Fruit fly (Drosophila melanogaster) whole organism, pupa: ENCODE data around the gene CG10589.
A peak's percentile ranks its signal among the peaks of the same experiment; 100 is the strongest.

Source experiments
- CG10348 ChIP-seq: fragments of 200-800 bp; sonication (Bioruptor generic); IDR thresholded peaks from 2 replicates; pipeline ENCODE4 v1.3.6; 2022; ENCODE audit warnings: missing biosample characterization, missing genetic modification characterization
- CG12605 ChIP-seq: fragments of 200-800 bp; sonication (Bioruptor generic); IDR thresholded peaks from 2 replicates; pipeline ENCODE4 v1.3.6; 2022; ENCODE audit warnings: missing biosample characterization, missing genetic modification characterization
- CG13204 ChIP-seq: fragments of 200-800 bp; sonication (Bioruptor generic); optimal IDR thresholded peaks from 2 replicates; lab custom pipeline; 2018; ENCODE audit warnings: missing biosample characterization, mild to moderate bottlenecking, missing genetic modification characterization, moderate library complexity
- CG14655 ChIP-seq: fragments of 200-800 bp; sonication (Bioruptor generic); optimal IDR thresholded peaks from 3 replicates; lab custom pipeline; 2017; ENCODE audit warnings: mild to moderate bottlenecking, missing biosample characterization, missing genetic modification reagents, missing genetic modification characterization
- CG15710 ChIP-seq: fragments of 200-800 bp; sonication (Bioruptor generic); optimal IDR thresholded peaks from 2 replicates; lab custom pipeline; 2018; ENCODE audit warnings: missing biosample characterization, mild to moderate bottlenecking, missing genetic modification characterization, moderate library complexity
- CG17806 ChIP-seq: fragments of 200-800 bp; sonication (Bioruptor generic); optimal IDR thresholded peaks from 2 replicates; lab custom pipeline; 2018; ENCODE audit warnings: missing biosample characterization, mild to moderate bottlenecking, missing genetic modification characterization, moderate library complexity
- CG32121 ChIP-seq: fragments of 200-800 bp; sonication (Bioruptor generic); IDR thresholded peaks from 2 replicates; pipeline ENCODE4 v1.3.6; 2022; ENCODE audit warnings: missing biosample characterization, missing genetic modification characterization
- CG34367 ChIP-seq: fragments of 200-800 bp; sonication (Bioruptor generic); optimal IDR thresholded peaks from 2 replicates; lab custom pipeline; 2018; ENCODE audit warnings: missing biosample characterization, mild to moderate bottlenecking, missing genetic modification characterization
- CG4496 ChIP-seq: fragments of 200-800 bp; sonication (Bioruptor generic); IDR thresholded peaks from 3 replicates; pipeline ENCODE4 v1.3.6; 2022; ENCODE audit warnings: missing biosample characterization, missing genetic modification characterization
- CG8159 ChIP-seq: fragments of 200-800 bp; sonication (Bioruptor generic); optimal IDR thresholded peaks from 3 replicates; lab custom pipeline; 2018; ENCODE audit warnings: missing biosample characterization, mild to moderate bottlenecking, missing genetic modification characterization, moderate library complexity
- CG8301 ChIP-seq: fragments of 200-800 bp; sonication (Bioruptor generic); optimal IDR thresholded peaks from 2 replicates; lab custom pipeline; 2018; ENCODE audit warnings: missing biosample characterization, mild to moderate bottlenecking, missing genetic modification characterization
- CG9948 ChIP-seq: fragments of 200-800 bp; sonication (Bioruptor generic); optimal IDR thresholded peaks from 2 replicates; lab custom pipeline; 2018; ENCODE audit warnings: missing biosample characterization, mild to moderate bottlenecking, missing genetic modification characterization, moderate library complexity
- D1 ChIP-seq: fragments of 200-800 bp; sonication (Bioruptor generic); optimal IDR thresholded peaks from 2 replicates; lab custom pipeline; 2018; ENCODE audit warnings: missing biosample characterization, mild to moderate bottlenecking, missing genetic modification characterization, moderate library complexity
- EcR ChIP-seq: fragments of 200-800 bp; sonication (Bioruptor generic); optimal IDR thresholded peaks from 3 replicates; lab custom pipeline; 2019; ENCODE audit warnings: missing biosample characterization, missing genetic modification characterization, mild to moderate bottlenecking, moderate library complexity, missing genetic modification reagents
- Ets98B ChIP-seq: fragments of 200-800 bp; sonication (Bioruptor generic); IDR thresholded peaks from 2 replicates; pipeline ENCODE4 v1.3.6; 2022; ENCODE audit warnings: missing biosample characterization, missing genetic modification characterization
- Pif1A ChIP-seq: fragments of 200-800 bp; sonication (Bioruptor generic); optimal IDR thresholded peaks from 3 replicates; lab custom pipeline; 2016; ENCODE audit warnings: missing biosample characterization, missing genetic modification characterization
- Pif1B ChIP-seq: fragments of 200-800 bp; sonication (Bioruptor generic); optimal IDR thresholded peaks from 3 replicates; lab custom pipeline; 2016; ENCODE audit warnings: missing biosample characterization, missing genetic modification characterization
- Snoo ChIP-seq: fragments of 200-800 bp; sonication (Bioruptor generic); optimal IDR thresholded peaks from 3 replicates; lab custom pipeline; 2017; ENCODE audit warnings: missing biosample characterization, mild to moderate bottlenecking, missing genetic modification characterization, inconsistent platforms
- fd96Ca ChIP-seq: fragments of 200-800 bp; sonication (Bioruptor generic); IDR thresholded peaks from 3 replicates; pipeline ENCODE4 v1.3.6; 2022; ENCODE audit warnings: missing biosample characterization, missing genetic modification characterization
- gl ChIP-seq: fragments of 200-800 bp; sonication (Bioruptor generic); optimal IDR thresholded peaks from 2 replicates; lab custom pipeline; 2018; ENCODE audit warnings: missing biosample characterization, mild to moderate bottlenecking, missing genetic modification characterization
- rn ChIP-seq: fragments of 200-800 bp; sonication (Bioruptor generic); IDR thresholded peaks from 2 replicates; pipeline ENCODE4 v1.3.6; 2022; ENCODE audit warnings: missing biosample characterization, missing genetic modification characterization

The CG10589 gene

dm6 chr3L:20906959-20907358 lies 20.7 kb upstream of the CG10589 start:
- TF ChIP-seq Snoo (tag; lab: Kevin White, UChicago) (no peak), EcR (GFP tag; lab: Kevin White, UChicago) (no peak)

dm6 chr3L:20914375-20914774 lies 13.3 kb upstream of the CG10589 start:
- peak; percentile 63 for TF ChIP-seq CG8159 (tag; lab: Kevin White, UChicago)
- peak; percentile 16; the same call in 1 of the 2 replicates for TF ChIP-seq CG32121 (GFP tag; lab: Robert Waterston, UW)
- TF ChIP-seq Pif1B (GFP tag; lab: Kevin White, UChicago) = peak; percentile 14
- TF ChIP-seq CG8301 (tag; lab: Kevin White, UChicago) = peak; percentile 66
- TF ChIP-seq CG14655 = peak; percentile 84
- peak; percentile 68 for TF ChIP-seq CG17806 (tag; lab: Kevin White, UChicago)
- no peak for TF ChIP-seq CG13204
- no peak for TF ChIP-seq Snoo (tag; lab: Kevin White, UChicago)
- 0 out of 3 replicates have a peak, but pooled peaks have one; percentile 38 for TF ChIP-seq CG4496 (GFP tag; lab: Robert Waterston, UW)
- peak; percentile 28 for TF ChIP-seq CG34367 (tag; lab: Kevin White, UChicago)
- TF ChIP-seq CG12605 (GFP tag; lab: Robert Waterston, UW) = no peak; the same call in 1 of the 2 replicates
- TF ChIP-seq Pif1A (GFP tag; lab: Kevin White, UChicago) = peak; percentile 8
- peak; percentile 78 for TF ChIP-seq CG9948 (tag; lab: Kevin White, UChicago)
- TF ChIP-seq CG10348 (GFP tag; lab: Robert Waterston, UW) = no peak
- peak; percentile 26 for TF ChIP-seq D1 (tag; lab: Kevin White, UChicago)
- peak; percentile 58 for TF ChIP-seq CG15710 (tag; lab: Kevin White, UChicago)
- TF ChIP-seq, all 21 proteins: peak for 12

dm6 chr3L:20915111-20915510 lies 12.5 kb upstream of the CG10589 start:
- TF ChIP-seq CG17806 (tag; lab: Kevin White, UChicago) = no peak
- no peak for TF ChIP-seq CG12605 (GFP tag; lab: Robert Waterston, UW)
- TF ChIP-seq fd96Ca = no peak
- TF ChIP-seq CG4496 (GFP tag; lab: Robert Waterston, UW) = no peak
- TF ChIP-seq gl (tag; lab: Kevin White, UChicago) = no peak
- no peak for TF ChIP-seq CG8301 (tag; lab: Kevin White, UChicago)
- TF ChIP-seq CG15710 (tag; lab: Kevin White, UChicago) = no peak
- TF ChIP-seq CG8159 (tag; lab: Kevin White, UChicago) = no peak

dm6 chr3L:20917025-20917691 lies 10.5 kb upstream of the CG10589 start:
- TF ChIP-seq Pif1B (GFP tag; lab: Kevin White, UChicago) (no peak), CG13204 (peak; percentile 14), CG8159 (tag; lab: Kevin White, UChicago) (peak; percentile 26), EcR (GFP tag; lab: Kevin White, UChicago) (peak; percentile 2), Snoo (tag; lab: Kevin White, UChicago) (no peak), CG12605 (GFP tag; lab: Robert Waterston, UW) (no peak), rn (GFP tag; lab: Robert Waterston, UW) (no peak), gl (tag; lab: Kevin White, UChicago) (no peak)

- TF ChIP-seq Pif1A (GFP tag; lab: Kevin White, UChicago) (peak; percentile 22), CG34367 (tag; lab: Kevin White, UChicago) (no peak), Snoo (tag; lab: Kevin White, UChicago) (no peak), gl (tag; lab: Kevin White, UChicago) (no peak), CG32121 (GFP tag; lab: Robert Waterston, UW) (no peak), D1 (tag; lab: Kevin White, UChicago) (no peak), Ets98B (GFP tag; lab: Robert Waterston, UW) (no peak), CG17806 (tag; lab: Kevin White, UChicago) (peak; percentile 19), CG15710 (tag; lab: Kevin White, UChicago) (peak; percentile 26), CG9948 (tag; lab: Kevin White, UChicago) (no peak), CG14655 (peak; percentile 47), CG8301 (tag; lab: Kevin White, UChicago) (peak; percentile 54), CG13204 (no peak), EcR (GFP tag; lab: Kevin White, UChicago) (no peak), CG8159 (tag; lab: Kevin White, UChicago) (peak; percentile 36), CG4496 (GFP tag; lab: Robert Waterston, UW) (0 out of 3 replicates have a peak, but pooled peaks have one; percentile 17)
These were observed 8.7 kb upstream of the CG10589 start for dm6 chr3L:20918945-20919344.

- TF ChIP-seq D1 (tag; lab: Kevin White, UChicago) = no peak
- TF ChIP-seq, all 21 proteins: peak for 0
These were observed 7.1 kb upstream of the CG10589 start for dm6 chr3L:20920495-20920894.
